Worm (Caenorhabditis elegans) whole organism, early embryonic: ENCODE results near the gene gln-3.

Experiments used
- B0310.2 ChIP-seq: sonication (generic microtip); optimal IDR thresholded peaks from 2 replicates; lab custom pipeline; 2016; ENCODE audit warnings: mild to moderate bottlenecking, missing genetic modification characterization, missing compliant biosample characterization
- F13C5.2 ChIP-seq: sonication (generic microtip); optimal IDR thresholded peaks from 2 replicates; lab custom pipeline; 2017; ENCODE audit warnings: mild to moderate bottlenecking, missing genetic modification characterization, inconsistent platforms, missing compliant biosample characterization
- ama-1 ChIP-seq: fragments of 150-350 bp; optimal IDR thresholded peaks from 2 replicates; lab custom pipeline; 2014
- ceh-13 ChIP-seq: fragments of 200-800 bp; sonication (Bioruptor generic); optimal IDR thresholded peaks from 2 replicates; lab custom pipeline; 2018; ENCODE audit warnings: mild to moderate bottlenecking, missing genetic modification characterization, missing compliant biosample characterization
- ceh-36 ChIP-seq: sonication (generic microtip); optimal IDR thresholded peaks from 2 replicates; lab custom pipeline; 2016; ENCODE audit warnings: missing genetic modification characterization, inconsistent platforms, missing compliant biosample characterization
- ets-7 ChIP-seq: sonication (generic microtip); optimal IDR thresholded peaks from 2 replicates; lab custom pipeline; 2016; ENCODE audit warnings: missing genotype, missing genetic modification characterization, missing compliant biosample characterization
- flt-1 ChIP-seq: fragments of 200-800 bp; sonication (Bioruptor generic); IDR thresholded peaks from 2 replicates; pipeline ENCODE4 v1.3.6; 2022; ENCODE audit warnings: missing genetic modification characterization, missing compliant biosample characterization
- hmbx-1 ChIP-seq: sonication (generic microtip); optimal IDR thresholded peaks from 2 replicates; lab custom pipeline; 2016; ENCODE audit warnings: mild to moderate bottlenecking, missing genetic modification characterization, missing compliant biosample characterization
- hmg-4 ChIP-seq: fragments of 200-800 bp; sonication (Bioruptor generic); optimal IDR thresholded peaks from 2 replicates; lab custom pipeline; 2018; ENCODE audit warnings: mild to moderate bottlenecking, missing genetic modification characterization, missing compliant biosample characterization
- hnd-1 ChIP-seq: sonication (generic microtip); optimal IDR thresholded peaks from 2 replicates; lab custom pipeline; 2016; ENCODE audit warnings: missing genetic modification characterization, missing compliant biosample characterization
- pes-1 ChIP-seq: fragments of 200-800 bp; sonication (Bioruptor generic); IDR thresholded peaks from 2 replicates; pipeline ENCODE4 v1.3.6; 2022; ENCODE audit warnings: missing genetic modification reagents, missing genetic modification characterization, missing compliant biosample characterization
- scrt-1 ChIP-seq: fragments of 200-800 bp; sonication (Bioruptor generic); IDR thresholded peaks from 2 replicates; pipeline ENCODE4 v1.3.6; 2022; ENCODE audit warnings: missing genetic modification characterization, missing compliant biosample characterization
- sea-1 ChIP-seq: fragments of 200-800 bp; sonication (Bioruptor generic); conservative IDR thresholded peaks from 2 replicates; pipeline ENCODE4 v1.3.6; 2022; ENCODE audit warnings: missing genetic modification characterization, missing compliant biosample characterization
- tbx-37 ChIP-seq: fragments of 200-800 bp; sonication (Bioruptor generic); conservative IDR thresholded peaks from 2 replicates; pipeline ENCODE4 v1.3.6; 2022; ENCODE audit warnings: missing genetic modification reagents, missing genetic modification characterization, missing compliant biosample characterization
- tra-4 ChIP-seq: sonication (generic microtip); optimal IDR thresholded peaks from 2 replicates; lab custom pipeline; 2017; ENCODE audit warnings: missing genetic modification characterization, missing compliant biosample characterization

Gene gln-3

ce11 chrIV:16138765-16139164 is 31.7 kb downstream of the gln-3 start:
- TF ChIP-seq ets-7 (no peak), flt-1 (GFP tag; lab: Robert Waterston, UW) (no peak), tbx-37 (no peak)

- no peak for TF ChIP-seq tra-4 (tag; lab: Kevin White, UChicago)
Observed at ce11 chrIV:16133776-16134175, 36.7 kb downstream of the gln-3 start.

- no peak for TF ChIP-seq flt-1 (GFP tag; lab: Robert Waterston, UW)
Observed at ce11 chrIV:16132164-16132563, 38.3 kb downstream of the gln-3 start, which contains the start of gene hlh-32. Gene hlh-32, plus strand, starts transcription at chrIV:16132464.

- no peak for TF ChIP-seq scrt-1 (GFP tag; lab: Robert Waterston, UW)
- TF ChIP-seq hnd-1 (tag; lab: Kevin White, UChicago), result no peak
- no peak for TF ChIP-seq hmbx-1 (tag; lab: Kevin White, UChicago)
- TF ChIP-seq pes-1 (GFP tag; lab: Robert Waterston, UW), result no peak
- TF ChIP-seq B0310.2 (tag; lab: Kevin White, UChicago), result no peak
- TF ChIP-seq tra-4 (tag; lab: Kevin White, UChicago), result no peak
- no peak for TF ChIP-seq F13C5.2 (tag; lab: Kevin White, UChicago)
- no peak for TF ChIP-seq ets-7
- TF ChIP-seq flt-1 (GFP tag; lab: Robert Waterston, UW), result no peak
- TF ChIP-seq sea-1 (GFP tag; lab: Robert Waterston, UW), result no peak
- TF ChIP-seq ceh-13 (GFP tag; lab: Kevin White, UChicago), result no peak
- TF ChIP-seq hmg-4, result no peak
- TF ChIP-seq tbx-37, result no peak
Observed at ce11 chrIV:16125777-16126176, 44.7 kb downstream of the gln-3 start.

- TF ChIP-seq ets-7, result no peak
- TF ChIP-seq scrt-1 (GFP tag; lab: Robert Waterston, UW), result no peak
- TF ChIP-seq ceh-13 (GFP tag; lab: Kevin White, UChicago), result no peak
- TF ChIP-seq hmbx-1 (tag; lab: Kevin White, UChicago), result no peak
- TF ChIP-seq ama-1, result no peak
- no peak for TF ChIP-seq pes-1 (GFP tag; lab: Robert Waterston, UW)
- no peak for TF ChIP-seq hmg-4
- no peak for TF ChIP-seq sea-1 (GFP tag; lab: Robert Waterston, UW)
- no peak for TF ChIP-seq ceh-36 (tag; lab: Kevin White, UChicago)
- no peak for TF ChIP-seq B0310.2 (tag; lab: Kevin White, UChicago)
Observed at ce11 chrIV:16119577-16119976, 50.9 kb downstream of the gln-3 start.
